Worm (Caenorhabditis elegans) whole organism, mixed stage, embryonic: Measurements from ENCODE around the gene eri-9.

Experiments used
- M03D4.4 ChIP-seq: sonication (generic microtip); optimal IDR thresholded peaks from 2 replicates; lab custom pipeline; 2017; ENCODE audit warnings: mild to moderate bottlenecking, missing genetic modification characterization, missing compliant biosample characterization
- bed-3 ChIP-seq: fragments of 200-800 bp; sonication (Bioruptor generic); optimal IDR thresholded peaks from 3 replicates; lab custom pipeline; 2018; ENCODE audit warnings: mild to moderate bottlenecking, missing genetic modification characterization, moderate library complexity, missing compliant biosample characterization
- blmp-1 ChIP-seq: fragments of 150-350 bp; optimal IDR thresholded peaks from 2 replicates; lab custom pipeline; 2014; ENCODE audit warnings: missing biosample characterization, missing genetic modification characterization
- ceh-39 ChIP-seq: fragments of 150-350 bp; optimal IDR thresholded peaks from 2 replicates; lab custom pipeline; 2014; ENCODE audit warnings: missing biosample characterization, missing genetic modification characterization
- ceh-43 ChIP-seq: fragments of 200-800 bp; sonication (Bioruptor generic); optimal IDR thresholded peaks from 2 replicates; lab custom pipeline; 2018; ENCODE audit warnings: mild to moderate bottlenecking, missing genetic modification characterization, moderate library complexity, missing compliant biosample characterization
- ceh-83 ChIP-seq: fragments of 200-800 bp; sonication (Bioruptor generic); optimal IDR thresholded peaks from 2 replicates; lab custom pipeline; 2018; ENCODE audit warnings: mild to moderate bottlenecking, missing genetic modification characterization, missing compliant biosample characterization
- ces-1 ChIP-seq: fragments of 150-350 bp; optimal IDR thresholded peaks from 2 replicates; lab custom pipeline; 2014; ENCODE audit warnings: missing biosample characterization, missing genetic modification reagents, missing genetic modification characterization
- cnd-1 ChIP-seq: fragments of 200-800 bp; sonication (Bioruptor generic); optimal IDR thresholded peaks from 2 replicates; lab custom pipeline; 2018; ENCODE audit warnings: mild to moderate bottlenecking, missing genetic modification characterization, missing compliant biosample characterization
- drap-1 ChIP-seq: fragments of 200-800 bp; sonication (Bioruptor generic); optimal IDR thresholded peaks from 3 replicates; lab custom pipeline; 2018; ENCODE audit warnings: mild to moderate bottlenecking, missing genetic modification characterization, missing compliant biosample characterization
- elt-3 ChIP-seq: fragments of 150-350 bp; optimal IDR thresholded peaks from 2 replicates; lab custom pipeline; 2014; ENCODE audit warnings: missing biosample characterization, missing genetic modification characterization
- flh-1 ChIP-seq: fragments of 200-800 bp; sonication (Bioruptor generic); optimal IDR thresholded peaks from 2 replicates; lab custom pipeline; 2018; ENCODE audit warnings: mild to moderate bottlenecking, missing genetic modification characterization, moderate library complexity, missing compliant biosample characterization
- ham-2 ChIP-seq: fragments of 200-800 bp; sonication (Bioruptor generic); optimal IDR thresholded peaks from 2 replicates; lab custom pipeline; 2018; ENCODE audit warnings: mild to moderate bottlenecking, missing genetic modification characterization, missing compliant biosample characterization
- hlh-1 ChIP-seq: fragments of 150-350 bp; optimal IDR thresholded peaks from 2 replicates; lab custom pipeline; 2014; ENCODE audit warnings: missing biosample characterization, missing genetic modification reagents, missing genetic modification characterization
- lin-13 ChIP-seq: fragments of 150-350 bp; optimal IDR thresholded peaks from 2 replicates; lab custom pipeline; 2014; ENCODE audit warnings: missing biosample characterization, missing genetic modification characterization
- lin-32 ChIP-seq: fragments of 200-800 bp; sonication (Bioruptor generic); optimal IDR thresholded peaks from 2 replicates; lab custom pipeline; 2018; ENCODE audit warnings: mild to moderate bottlenecking, missing genetic modification characterization, missing compliant biosample characterization
- lsy-2 ChIP-seq: fragments of 150-350 bp; optimal IDR thresholded peaks from 2 replicates; lab custom pipeline; 2014; ENCODE audit warnings: missing biosample characterization, missing genetic modification characterization
- mab-5 ChIP-seq: fragments of 150-350 bp; optimal IDR thresholded peaks from 2 replicates; lab custom pipeline; 2014; ENCODE audit warnings: missing biosample characterization, missing genetic modification characterization
- mep-1 ChIP-seq: fragments of 150-350 bp; optimal IDR thresholded peaks from 2 replicates; lab custom pipeline; 2017; ENCODE audit warnings: missing biosample characterization, missing genetic modification reagents, missing genetic modification characterization, inconsistent platforms
- mls-2 ChIP-seq: sonication (generic microtip); optimal IDR thresholded peaks from 2 replicates; lab custom pipeline; 2016; ENCODE audit warnings: mild to moderate bottlenecking, missing genetic modification characterization, moderate library complexity, missing compliant biosample characterization
- nhr-2 ChIP-seq: fragments of 150-350 bp; optimal IDR thresholded peaks from 2 replicates; lab custom pipeline; 2014; ENCODE audit warnings: missing biosample characterization, missing genetic modification characterization
- nhr-28 ChIP-seq: fragments of 150-350 bp; optimal IDR thresholded peaks from 2 replicates; lab custom pipeline; 2014; ENCODE audit warnings: missing biosample characterization, missing genetic modification characterization
- nhr-76 ChIP-seq: sonication (generic microtip); optimal IDR thresholded peaks from 2 replicates; lab custom pipeline; 2017; ENCODE audit warnings: missing biosample characterization, missing genetic modification characterization
- pha-4 ChIP-seq: fragments of 150-350 bp; optimal IDR thresholded peaks from 2 replicates; lab custom pipeline; 2018; ENCODE audit warnings: missing biosample characterization, missing genetic modification reagents, missing genetic modification characterization
- sem-2 ChIP-seq: fragments of 200-800 bp; sonication (Bioruptor generic); optimal IDR thresholded peaks from 2 replicates; lab custom pipeline; 2018; ENCODE audit warnings: mild to moderate bottlenecking, missing genetic modification characterization, missing compliant biosample characterization
- snpc-4 ChIP-seq: fragments of 150-350 bp; optimal IDR thresholded peaks from 2 replicates; lab custom pipeline; 2014; ENCODE audit warnings: missing biosample characterization, missing genetic modification characterization
- sptf-1 ChIP-seq: sonication (generic microtip); optimal IDR thresholded peaks from 2 replicates; lab custom pipeline; 2017; ENCODE audit warnings: mild to moderate bottlenecking, missing genetic modification characterization, moderate library complexity, missing compliant biosample characterization
- unc-120 ChIP-seq: sonication (generic microtip); optimal IDR thresholded peaks from 2 replicates; lab custom pipeline; 2017; ENCODE audit warnings: missing genetic modification characterization, missing compliant biosample characterization; ENCODE audit not compliant: poor library complexity, severe bottlenecking
- unc-39 ChIP-seq: fragments of 150-350 bp; optimal IDR thresholded peaks from 2 replicates; lab custom pipeline; 2014; ENCODE audit warnings: missing biosample characterization, missing genetic modification characterization
- unc-62 ChIP-seq: fragments of 150-350 bp; optimal IDR thresholded peaks from 2 replicates; lab custom pipeline; 2014; ENCODE audit warnings: missing biosample characterization, missing genetic modification reagents, missing genetic modification characterization
- zip-8 ChIP-seq: fragments of 150-350 bp; optimal IDR thresholded peaks from 2 replicates; lab custom pipeline; 2014; ENCODE audit warnings: missing biosample characterization, missing genetic modification characterization
- ztf-11 ChIP-seq: fragments of 150-350 bp; optimal IDR thresholded peaks from 2 replicates; lab custom pipeline; 2014; ENCODE audit warnings: missing biosample characterization, missing genetic modification characterization

Gene eri-9

DNA sequence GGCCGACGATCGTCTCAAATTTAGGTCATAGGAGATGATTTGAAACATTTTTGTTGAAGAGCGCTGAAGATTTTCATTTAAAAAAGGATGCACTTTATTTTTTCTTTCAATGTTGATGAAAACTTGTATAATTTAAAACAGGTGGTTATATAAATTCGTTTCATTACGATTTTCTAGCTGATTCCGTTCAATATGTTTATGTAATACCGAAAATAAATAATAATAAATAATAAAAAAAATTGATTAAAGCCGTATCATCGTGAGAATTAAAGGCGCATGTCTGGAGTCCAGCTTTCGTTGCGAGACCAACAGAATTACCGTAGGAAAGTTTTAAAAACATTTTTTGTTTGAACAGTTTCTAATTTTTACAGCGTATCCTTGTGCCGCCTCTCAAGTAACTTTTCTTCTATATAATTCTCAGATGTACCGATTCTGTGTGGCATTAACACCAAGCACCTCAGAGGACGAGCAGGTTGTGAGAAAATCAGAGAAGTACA lies at the start of gene eri-9, which contains the start of gene C26E6.12:
eri-9 (plus strand) TSS at position 248 of the 497 bp plus-strand sequence.
C26E6.12 (minus strand) TSS at position 51 of the 497 bp plus-strand sequence.
- TF ChIP-seq nhr-28 (tag; lab: Kevin White, UChicago) (no peak), pha-4 (tag; lab: Kevin White, UChicago) (no peak), sptf-1 (no peak), ham-2 (no peak), ceh-43 (GFP tag; lab: Kevin White, UChicago) (no peak), hlh-1 (tag; lab: Kevin White, UChicago) (no peak), ceh-83 (GFP tag; lab: Kevin White, UChicago) (no peak)

DNA sequence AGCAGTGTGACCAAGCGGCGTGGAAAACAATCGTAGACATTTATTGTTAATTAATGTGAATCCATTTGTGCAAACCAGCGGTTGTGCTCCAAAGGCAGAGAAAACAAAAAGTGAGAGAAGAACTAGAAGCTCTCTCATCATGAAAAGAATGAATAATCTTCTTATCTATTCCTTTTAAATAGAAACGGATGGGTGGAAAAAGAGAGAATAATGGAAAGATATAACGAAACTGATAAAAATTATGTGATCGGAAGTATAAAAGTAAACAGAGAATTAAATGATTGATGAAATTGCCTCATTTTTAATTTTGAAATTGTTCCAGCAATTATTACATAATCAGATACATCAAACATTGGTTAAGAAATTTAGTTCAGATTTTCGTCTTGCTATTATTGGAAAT lies 48.8 kb upstream of the eri-9 start, which contains the start of gene clec-5:
clec-5 (minus strand) TSS at position 178 of the 400 bp plus-strand sequence.
- TF ChIP-seq ceh-43 (GFP tag; lab: Kevin White, UChicago) (no peak), nhr-2 (tag; lab: Kevin White, UChicago) (no peak), mls-2 (no peak), cnd-1 (tag; lab: Kevin White, UChicago) (no peak), ztf-11 (no peak), nhr-28 (tag; lab: Kevin White, UChicago) (no peak), pha-4 (tag; lab: Kevin White, UChicago) (no peak), blmp-1 (tag; lab: Kevin White, UChicago) (no peak), lin-13 (tag; lab: Kevin White, UChicago) (no peak), M03D4.4 (tag; lab: Kevin White, UChicago) (no peak), mep-1 (tag; lab: Kevin White, UChicago) (no peak), ceh-39 (tag; lab: Kevin White, UChicago) (no peak), unc-62 (GFP tag; lab: Kevin White, UChicago) (no peak), nhr-76 (no peak)

DNA sequence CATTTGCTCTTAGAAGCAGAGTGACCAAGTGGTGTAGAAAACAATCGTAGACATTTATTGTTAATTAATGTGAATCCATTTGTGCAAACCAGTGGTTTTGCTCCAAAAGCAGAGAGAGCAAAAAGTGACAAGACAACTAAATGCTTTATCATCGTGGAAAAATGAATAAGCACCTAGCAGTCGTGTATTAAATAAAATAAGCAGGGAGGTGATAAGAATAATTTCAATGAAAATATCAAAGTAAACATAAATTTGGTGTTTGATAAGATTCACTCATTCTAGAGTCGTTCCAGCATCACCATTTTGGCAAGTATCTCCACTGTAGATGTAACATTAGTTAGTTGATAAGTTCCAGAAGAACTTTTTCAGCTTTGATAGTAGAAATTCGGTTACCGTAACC lies 45.0 kb upstream of the eri-9 start, which contains the start of gene clec-6:
clec-6 (minus strand) TSS at position 154 of the 400 bp plus-strand sequence.
- no peak for TF ChIP-seq lin-13 (tag; lab: Kevin White, UChicago)
- TF ChIP-seq ceh-83 (GFP tag; lab: Kevin White, UChicago), result no peak
- no peak for TF ChIP-seq unc-62 (GFP tag; lab: Kevin White, UChicago)
- no peak for TF ChIP-seq blmp-1 (tag; lab: Kevin White, UChicago)
- no peak for TF ChIP-seq ceh-43 (GFP tag; lab: Kevin White, UChicago)
- TF ChIP-seq elt-3 (tag; lab: Kevin White, UChicago), result no peak
- TF ChIP-seq cnd-1 (tag; lab: Kevin White, UChicago), result no peak
- TF ChIP-seq bed-3 (GFP tag; lab: Kevin White, UChicago), result no peak
- no peak for TF ChIP-seq hlh-1 (tag; lab: Kevin White, UChicago)
- no peak for TF ChIP-seq snpc-4
- TF ChIP-seq unc-39 (tag; lab: Kevin White, UChicago), result no peak

DNA sequence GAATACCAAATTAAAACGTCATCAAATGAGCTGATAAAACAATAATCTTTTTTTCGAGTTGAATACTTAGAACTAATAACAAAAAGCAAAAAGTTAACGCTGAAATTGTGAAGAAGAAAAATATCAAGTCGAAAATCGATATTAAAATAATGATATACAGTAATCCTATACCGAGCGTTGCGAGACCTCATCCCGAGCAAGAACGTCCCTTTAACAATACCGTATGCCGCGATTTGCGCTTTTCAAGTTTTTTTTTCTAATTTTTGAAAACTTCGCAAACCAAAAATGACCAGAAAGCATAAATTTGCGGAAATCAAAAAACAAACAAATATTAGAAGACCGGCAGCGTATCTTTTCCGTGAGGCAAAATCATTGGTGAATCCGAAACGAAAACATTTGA lies 41.3 kb upstream of the eri-9 start, which contains the start of gene F26F4.5:
F26F4.5 (minus strand) TSS at position 256 of the 400 bp plus-strand sequence.
- TF ChIP-seq drap-1 (GFP tag; lab: Kevin White, UChicago) (no peak), unc-39 (tag; lab: Kevin White, UChicago) (no peak), flh-1 (GFP tag; lab: Kevin White, UChicago) (no peak), nhr-2 (tag; lab: Kevin White, UChicago) (no peak), hlh-1 (tag; lab: Kevin White, UChicago) (no peak), zip-8 (tag; lab: Kevin White, UChicago) (no peak), pha-4 (tag; lab: Kevin White, UChicago) (no peak), cnd-1 (tag; lab: Kevin White, UChicago) (no peak), M03D4.4 (tag; lab: Kevin White, UChicago) (no peak), ces-1 (GFP tag; lab: Kevin White, UChicago) (no peak), sem-2 (GFP tag; lab: Kevin White, UChicago) (no peak), lsy-2 (no peak), mep-1 (tag; lab: Kevin White, UChicago) (no peak), unc-120 (tag; lab: Kevin White, UChicago) (no peak), lin-32 (no peak), nhr-76 (no peak), mab-5 (tag; lab: Kevin White, UChicago) (no peak), mls-2 (no peak), elt-3 (tag; lab: Kevin White, UChicago) (no peak)
